Fruit fly (Drosophila melanogaster): ENCODE measurements around the gene CG5969.

Gene CG5969

DNA sequence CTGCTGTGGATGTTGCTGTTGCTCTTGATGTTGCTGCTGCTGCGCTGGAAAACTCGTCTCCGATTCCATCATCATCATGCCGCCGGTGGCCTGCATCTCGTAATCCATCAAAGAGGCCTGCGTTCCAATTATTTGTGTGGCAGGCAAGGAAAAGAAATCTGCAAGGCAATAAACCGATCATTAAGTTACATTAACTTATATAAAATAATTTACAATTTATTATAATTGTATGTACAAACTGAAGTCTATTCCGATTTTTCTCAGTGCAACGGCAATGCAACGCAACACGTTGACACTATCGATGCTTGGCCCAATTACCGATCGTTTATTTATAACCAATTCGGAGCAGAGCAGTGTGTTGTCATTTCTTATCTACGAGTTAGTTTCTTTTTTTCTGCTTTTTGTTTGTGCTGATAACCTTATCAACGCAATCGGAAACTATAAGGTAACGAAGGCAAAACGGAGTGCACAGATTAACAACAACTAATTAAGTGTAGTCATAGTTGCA is 2.5 kb upstream of the CG5969 start:
- TF ChIP-seq h (optimal IDR thresholded peaks at IDR 0.05) (no peak), ttk (optimal IDR thresholded peaks at IDR 0.05) (no peak), Sin3A (optimal IDR thresholded peaks at IDR 0.05) (no peak), insv (optimal IDR thresholded peaks at IDR 0.05) (no peak), psq (optimal IDR thresholded peaks at IDR 0.05) (no peak), Myc (optimal IDR thresholded peaks at IDR 0.05) (no peak)

DNA sequence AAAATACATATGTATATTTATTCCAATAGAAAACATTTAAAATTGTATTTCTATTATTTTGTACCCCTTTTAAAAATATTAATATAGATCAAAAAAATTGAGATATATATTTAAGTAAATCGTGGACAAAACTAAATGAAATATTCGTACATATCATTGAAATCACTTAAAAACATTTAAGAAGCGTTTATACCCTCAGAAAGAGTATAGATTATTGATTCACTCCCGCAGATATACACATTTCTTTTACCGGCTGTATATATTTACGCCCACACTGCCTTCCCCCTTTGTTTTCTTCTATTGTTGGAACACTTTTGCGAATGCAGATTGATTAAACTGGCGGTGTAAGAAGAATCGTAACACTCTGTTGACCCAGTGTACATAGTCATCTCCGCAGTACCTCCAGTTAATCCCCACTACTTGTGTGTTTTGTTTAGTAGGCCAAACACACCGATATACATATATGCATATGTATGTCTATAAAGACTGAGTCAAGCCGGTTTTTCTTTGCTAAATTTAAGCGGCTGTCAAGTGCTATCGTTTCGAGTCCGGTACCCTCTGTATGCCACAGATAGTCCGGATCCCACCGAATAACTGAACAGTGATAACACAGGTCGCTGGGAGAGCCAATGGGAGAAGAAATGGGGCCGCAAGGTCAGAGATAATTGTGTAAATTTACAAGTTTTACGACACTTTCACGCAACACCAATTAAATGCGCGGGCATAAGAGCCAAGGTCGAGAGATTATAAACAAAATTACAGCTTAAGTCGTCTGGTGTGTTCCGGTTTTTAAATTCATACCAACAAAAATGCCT is 1.9 kb upstream of the CG5969 start:
- TF ChIP-seq insv (optimal IDR thresholded peaks at IDR 0.05) (no peak), psq (optimal IDR thresholded peaks at IDR 0.05) (no peak), Myc (optimal IDR thresholded peaks at IDR 0.05) (no peak), Sin3A (optimal IDR thresholded peaks at IDR 0.05) (no peak), ttk (optimal IDR thresholded peaks at IDR 0.05) (no peak), h (optimal IDR thresholded peaks at IDR 0.05) (no peak)

DNA sequence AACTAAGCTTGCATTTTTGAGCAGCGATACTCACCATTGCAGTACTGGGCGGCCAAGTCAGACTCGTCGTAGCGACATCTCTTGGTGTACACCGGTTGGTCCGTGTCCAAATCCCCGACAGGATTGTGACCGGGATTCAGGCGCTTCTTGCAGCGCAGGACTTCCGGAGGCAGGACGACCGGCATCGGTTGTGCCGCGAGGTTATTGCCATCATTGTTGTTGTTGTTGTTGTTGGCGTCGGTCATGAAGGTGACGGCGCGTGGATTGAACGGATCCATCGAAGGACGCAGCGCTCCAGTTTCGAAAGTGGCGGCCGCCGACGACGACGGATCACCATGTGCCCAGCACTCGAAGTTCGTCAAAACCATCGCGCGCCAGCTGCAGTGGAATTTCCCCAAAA is 976 bp upstream of the CG5969 start:
- TF ChIP-seq insv (optimal IDR thresholded peaks at IDR 0.05) (no peak), psq (optimal IDR thresholded peaks at IDR 0.05) (no peak), h (optimal IDR thresholded peaks at IDR 0.05) (no peak), Myc (optimal IDR thresholded peaks at IDR 0.05) (no peak), ttk (optimal IDR thresholded peaks at IDR 0.05) (no peak), Sin3A (optimal IDR thresholded peaks at IDR 0.05) (no peak)

DNA sequence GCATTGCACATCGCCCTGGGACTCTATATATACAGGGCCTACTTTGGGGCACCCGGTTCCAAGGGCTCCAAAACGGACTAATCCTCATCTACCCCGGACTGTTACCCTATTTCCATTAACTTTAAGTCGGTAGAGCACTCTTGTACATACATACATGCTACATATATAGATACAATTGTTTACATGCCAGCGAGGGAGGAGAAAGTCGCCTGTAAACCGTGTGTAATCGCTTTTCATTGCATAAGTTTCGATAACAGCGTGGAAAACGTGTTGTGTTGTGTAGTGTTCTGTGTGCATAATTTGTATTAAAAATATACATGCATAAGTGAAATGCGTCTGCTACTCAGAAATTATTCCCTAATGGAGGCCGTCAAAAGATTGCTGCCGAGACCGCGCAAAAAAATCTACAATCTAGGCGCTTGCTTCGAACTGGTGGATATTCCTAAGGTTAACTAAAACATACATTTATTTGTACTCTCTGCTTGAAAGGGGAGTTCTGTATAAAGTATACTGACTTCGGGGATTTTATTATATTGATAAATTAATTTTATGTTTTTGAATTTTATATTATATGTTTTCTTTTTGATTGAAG is 710 bp downstream of the CG5969 start, which contains the start of gene isoQC:
TSS of gene isoQC (plus strand) at position 270 of the 592 bp plus-strand sequence.
- TF ChIP-seq insv (optimal IDR thresholded peaks at IDR 0.05) (no peak), psq (optimal IDR thresholded peaks at IDR 0.05) (no peak), Myc (optimal IDR thresholded peaks at IDR 0.05) (no peak), h (optimal IDR thresholded peaks at IDR 0.05) (no peak), ttk (optimal IDR thresholded peaks at IDR 0.05) (no peak), Sin3A (optimal IDR thresholded peaks at IDR 0.05) (no peak)

DNA sequence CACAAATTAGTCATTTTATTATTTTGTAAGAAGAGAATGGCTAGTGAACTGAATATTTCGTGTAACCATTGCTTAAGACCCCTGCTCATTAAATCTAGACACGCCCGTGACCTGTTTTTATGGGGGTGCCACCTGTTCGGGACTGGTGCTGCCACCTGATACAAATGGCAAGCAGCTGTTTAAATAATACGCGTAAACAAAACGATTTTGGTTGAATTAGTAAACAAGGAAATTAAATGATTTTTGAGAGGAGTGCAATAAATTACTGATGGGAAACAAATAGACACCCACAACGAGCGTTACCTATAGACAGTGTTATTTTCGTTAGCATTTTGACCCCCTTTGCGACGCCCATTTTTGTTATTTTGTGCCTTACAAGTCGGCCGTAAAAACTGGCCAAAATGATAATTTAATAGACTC is 1.2 kb downstream of the CG5969 start:
- TF ChIP-seq insv (optimal IDR thresholded peaks at IDR 0.05) (no peak), Sin3A (optimal IDR thresholded peaks at IDR 0.05) (no peak), ttk (optimal IDR thresholded peaks at IDR 0.05) (no peak), h (optimal IDR thresholded peaks at IDR 0.05) (no peak), psq (optimal IDR thresholded peaks at IDR 0.05) (no peak), Myc (optimal IDR thresholded peaks at IDR 0.05) (no peak)

DNA sequence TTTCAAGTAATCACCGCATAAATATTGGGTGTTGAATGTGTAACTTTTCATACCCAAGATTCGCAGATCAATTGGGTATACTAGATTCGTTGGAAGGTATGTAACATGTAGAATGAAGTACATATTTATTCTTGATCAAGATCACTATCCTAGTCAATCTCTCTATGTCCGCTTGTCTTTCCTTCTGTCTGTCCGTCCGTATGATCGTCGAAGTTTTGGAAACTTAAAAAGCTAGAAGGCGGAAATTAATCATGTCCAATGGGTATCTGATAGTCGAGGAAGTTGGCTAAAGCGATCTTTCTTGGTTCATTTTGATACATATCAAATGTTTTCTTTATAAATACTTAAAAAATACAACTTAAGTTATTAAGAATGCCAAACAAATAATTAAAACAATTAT is 14.1 kb downstream of the CG5969 start:
- TF ChIP-seq insv (optimal IDR thresholded peaks at IDR 0.05) (no peak), h (optimal IDR thresholded peaks at IDR 0.05) (no peak)

DNA sequence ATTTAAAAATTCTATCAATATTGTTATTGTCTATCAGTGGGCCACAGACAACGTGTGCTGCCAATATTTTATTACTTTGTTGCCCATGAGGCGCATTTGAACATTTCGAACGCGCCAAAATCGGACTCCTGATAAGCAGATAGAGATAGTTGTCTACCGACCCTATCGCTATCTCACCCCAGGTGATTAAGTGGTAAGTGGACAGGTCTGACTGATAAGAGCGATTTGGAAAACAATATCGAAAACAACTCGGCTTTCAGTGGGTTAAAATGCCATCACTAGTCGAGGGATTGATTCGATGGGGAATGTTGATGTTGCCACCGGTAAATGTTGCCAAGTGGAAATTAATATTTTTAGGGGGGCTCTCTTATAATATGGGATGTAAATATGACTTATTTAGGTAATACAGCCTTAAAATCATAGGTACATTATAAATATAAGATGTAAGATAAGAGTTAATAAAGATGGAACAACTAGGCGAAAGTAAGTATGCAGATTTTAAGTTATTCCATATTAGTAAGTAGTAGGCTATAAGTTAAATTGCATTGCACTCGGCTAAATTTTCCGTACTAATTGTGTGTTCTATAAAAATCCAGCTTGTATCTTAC is 18.0 kb downstream of the CG5969 start, which contains the start of gene ND-39:
TSS of gene ND-39 (plus strand) at position 558 of the 608 bp plus-strand sequence.
- TF ChIP-seq psq (optimal IDR thresholded peaks at IDR 0.05) = no peak

DNA sequence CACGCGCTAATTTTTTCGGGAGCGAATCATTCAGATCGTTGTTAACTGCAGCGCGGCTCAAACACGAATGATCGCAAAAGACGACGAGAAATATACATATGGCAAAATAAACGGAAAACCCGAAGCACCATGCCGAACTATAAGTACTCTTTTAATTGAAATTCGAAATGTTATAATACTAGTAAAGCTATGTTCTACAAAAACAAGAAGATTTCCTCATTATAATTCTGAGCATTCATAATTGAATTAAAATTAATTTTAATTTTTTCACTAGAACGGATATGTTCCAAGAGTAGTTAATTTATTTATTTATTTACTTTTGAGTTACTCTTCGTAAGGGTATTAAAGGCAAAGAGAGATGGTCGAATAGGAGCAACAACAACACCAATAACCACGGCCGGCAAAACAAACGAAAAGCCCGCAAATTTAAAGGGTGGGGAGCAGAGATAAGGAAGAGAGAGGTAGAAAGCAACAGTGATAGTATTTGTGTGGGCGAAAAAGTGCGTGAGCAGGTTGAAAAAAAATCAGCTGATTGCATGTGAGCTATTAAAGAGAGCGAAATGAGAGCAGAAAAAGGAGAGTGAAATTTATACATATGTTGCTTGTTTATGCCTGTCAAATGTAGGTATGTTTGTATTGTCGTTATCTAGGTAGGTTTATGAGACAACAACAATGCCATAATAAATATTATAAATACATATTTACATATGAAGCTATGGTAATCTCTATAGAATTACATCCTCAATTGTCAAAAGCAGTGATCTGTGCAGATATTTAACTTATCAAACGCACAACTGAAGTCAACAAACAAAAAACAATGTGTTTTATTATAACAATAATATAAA is 20.1 kb downstream of the CG5969 start:
- TF ChIP-seq ttk (optimal IDR thresholded peaks at IDR 0.05) (no peak), Sin3A (optimal IDR thresholded peaks at IDR 0.05) (no peak), Myc (optimal IDR thresholded peaks at IDR 0.05) (no peak), h (optimal IDR thresholded peaks at IDR 0.05) (no peak), psq (optimal IDR thresholded peaks at IDR 0.05) (no peak), insv (optimal IDR thresholded peaks at IDR 0.05) (no peak)

DNA sequence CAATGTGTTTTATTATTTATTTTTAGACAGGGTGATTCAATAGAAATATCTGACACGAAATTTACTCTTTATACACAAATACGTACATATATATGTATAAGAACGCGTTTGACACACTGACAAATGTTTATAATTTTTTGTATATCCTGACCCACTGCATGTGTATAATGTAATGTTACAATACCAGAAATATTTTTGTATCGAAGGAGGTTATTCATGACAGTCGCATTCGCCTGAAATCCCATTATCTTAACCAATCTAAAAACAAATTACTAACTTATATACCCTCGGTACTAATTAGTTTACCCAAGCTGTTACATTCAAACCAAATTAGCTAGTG is 20.6 kb downstream of the CG5969 start:
- TF ChIP-seq h (optimal IDR thresholded peaks at IDR 0.05) = no peak
- no peak for TF ChIP-seq psq (optimal IDR thresholded peaks at IDR 0.05)
- no peak for TF ChIP-seq Myc (optimal IDR thresholded peaks at IDR 0.05)
- TF ChIP-seq ttk (optimal IDR thresholded peaks at IDR 0.05) = no peak
- no peak for TF ChIP-seq insv (optimal IDR thresholded peaks at IDR 0.05)
- TF ChIP-seq Sin3A (optimal IDR thresholded peaks at IDR 0.05) = no peak

DNA sequence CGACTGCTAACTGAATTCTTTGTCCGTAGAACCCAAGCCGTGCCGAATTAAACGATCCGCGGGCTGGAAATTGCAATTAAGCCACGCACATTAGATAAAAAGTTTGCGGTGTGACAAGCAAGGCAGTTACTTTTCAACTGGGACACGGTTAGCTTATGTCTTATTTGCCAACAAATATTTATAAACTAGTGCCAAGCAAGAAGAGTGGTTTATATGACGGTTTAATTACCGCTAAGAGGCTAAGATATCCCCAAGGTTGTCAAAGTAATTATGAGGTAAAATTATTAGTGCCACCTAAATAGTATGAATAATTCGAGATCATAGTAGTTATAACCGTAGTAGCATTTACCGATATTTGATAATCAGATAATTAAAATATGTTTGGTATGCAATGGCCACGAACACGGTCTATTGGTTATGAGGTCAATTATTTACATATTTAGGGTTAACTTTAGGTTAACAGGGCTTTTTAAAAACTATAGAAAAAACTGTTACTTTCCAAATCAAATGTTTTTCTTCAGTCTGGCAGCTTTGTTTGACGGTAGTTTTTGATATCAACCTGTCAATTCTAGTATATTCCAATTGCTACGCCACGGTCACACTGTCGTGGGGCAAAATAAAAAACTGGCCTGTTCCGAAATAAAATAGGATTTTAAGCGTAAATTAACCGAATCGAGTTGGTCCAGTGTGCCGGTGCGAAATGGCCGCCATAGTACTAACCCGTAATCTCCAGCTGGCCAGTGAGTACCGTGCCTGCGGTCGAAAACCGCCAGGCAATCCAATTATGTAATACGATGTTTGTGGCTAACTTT is 21.4 kb downstream of the CG5969 start, which contains the start of gene ZnT77C:
TSS of gene ZnT77C (minus strand) at position 142 of the 812 bp plus-strand sequence.
- no peak for TF ChIP-seq Myc (optimal IDR thresholded peaks at IDR 0.05)

Data from Kc167 (cell line).